Worm (Caenorhabditis elegans): ENCODE results near the gene arrd-24.

ce11 chrX:13968292-13968691 is 12.0 kb downstream of the arrd-24 start, which contains the start of gene pqn-39:
- TF ChIP-seq M03D4.4 (tag; optimal IDR thresholded peaks at IDR 0.05) (no peak), nhr-237 (tag; optimal IDR thresholded peaks at IDR 0.05) (no peak), lsy-2 (tag; optimal IDR thresholded peaks at IDR 0.05) (no peak), blmp-1 (tag; optimal IDR thresholded peaks at IDR 0.05) (no peak), nhr-28 (tag; optimal IDR thresholded peaks at IDR 0.05) (no peak), tbx-8 (GFP tag; optimal IDR thresholded peaks at IDR 0.05) (no peak), cnd-1 (tag; optimal IDR thresholded peaks at IDR 0.05) (no peak), pha-4 (tag; optimal IDR thresholded peaks at IDR 0.05) (no peak), unc-62 (GFP tag; optimal IDR thresholded peaks at IDR 0.05) (no peak), ztf-11 (tag; optimal IDR thresholded peaks at IDR 0.05) (no peak), elt-3 (tag; optimal IDR thresholded peaks at IDR 0.05) (no peak), nhr-76 (tag; optimal IDR thresholded peaks at IDR 0.05) (no peak)
